Worm (Caenorhabditis elegans) whole organism, L3 larva: ENCODE measurements around the gene srh-80.
A peak's percentile ranks its signal among the peaks of the same experiment; 100 is the strongest.

Source experiments
- R02D3.7 ChIP-seq: fragments of 150-350 bp; optimal IDR thresholded peaks from 2 replicates; lab custom pipeline; 2014; ENCODE audit warnings: missing biosample characterization, missing genetic modification characterization
- ZK546.5 ChIP-seq: sonication (generic microtip); optimal IDR thresholded peaks from 2 replicates; lab custom pipeline; 2017; ENCODE audit warnings: missing biosample characterization, missing genetic modification characterization
- aly-2 ChIP-seq: fragments of 150-350 bp; optimal IDR thresholded peaks from 2 replicates; lab custom pipeline; 2014; ENCODE audit warnings: missing biosample characterization, missing genetic modification characterization
- ceh-16 ChIP-seq: sonication (generic microtip); optimal IDR thresholded peaks from 2 replicates; lab custom pipeline; 2017; ENCODE audit warnings: missing biosample characterization, missing genetic modification characterization
- ceh-9 ChIP-seq: sonication (generic microtip); optimal IDR thresholded peaks from 2 replicates; lab custom pipeline; 2018; ENCODE audit warnings: missing biosample characterization, missing genetic modification characterization
- daf-12 ChIP-seq: fragments of 150-350 bp; optimal IDR thresholded peaks from 2 replicates; lab custom pipeline; 2014; ENCODE audit warnings: missing biosample characterization, missing genetic modification reagents, missing genetic modification characterization
- egl-5 ChIP-seq: fragments of 150-350 bp; optimal IDR thresholded peaks from 2 replicates; lab custom pipeline; 2017; ENCODE audit warnings: missing biosample characterization, missing genetic modification reagents, missing genetic modification characterization, inconsistent platforms
- elt-1 ChIP-seq: fragments of 150-350 bp; optimal IDR thresholded peaks from 2 replicates; lab custom pipeline; 2014; ENCODE audit warnings: missing biosample characterization, missing genetic modification characterization
- elt-2 ChIP-seq: sonication (generic microtip); optimal IDR thresholded peaks from 2 replicates; lab custom pipeline; 2016; ENCODE audit warnings: missing genetic modification reagents, mild to moderate bottlenecking, missing genetic modification characterization, missing compliant biosample characterization
- eor-1 ChIP-seq, 2 experiments: fragments of 150-350 bp; optimal IDR thresholded peaks; 2 replicates each; lab custom pipeline; 2014 to 2018; ENCODE audit warnings: missing biosample characterization in 2 of 2, missing genetic modification characterization in 2 of 2
- fkh-2 ChIP-seq: fragments of 150-350 bp; optimal IDR thresholded peaks from 2 replicates; lab custom pipeline; 2014; ENCODE audit warnings: missing biosample characterization, missing genetic modification reagents, missing genetic modification characterization
- fos-1 ChIP-seq: fragments of 150-350 bp; optimal IDR thresholded peaks from 2 replicates; lab custom pipeline; 2014; ENCODE audit warnings: missing biosample characterization, missing genetic modification characterization
- jun-1 ChIP-seq: fragments of 150-350 bp; optimal IDR thresholded peaks from 2 replicates; lab custom pipeline; 2014; ENCODE audit warnings: missing biosample characterization, missing genetic modification reagents, missing genetic modification characterization
- lin-15B ChIP-seq: fragments of 150-350 bp; optimal IDR thresholded peaks from 2 replicates; lab custom pipeline; 2014; ENCODE audit warnings: missing biosample characterization, missing genetic modification characterization
- lin-39 ChIP-seq: fragments of 150-350 bp; optimal IDR thresholded peaks from 2 replicates; lab custom pipeline; 2018; ENCODE audit warnings: missing biosample characterization, missing genetic modification reagents, missing genetic modification characterization
- lsy-12 ChIP-seq: sonication (generic microtip); optimal IDR thresholded peaks from 2 replicates; lab custom pipeline; 2016; ENCODE audit warnings: mild to moderate bottlenecking, missing genetic modification characterization, missing compliant biosample characterization
- mdl-1 ChIP-seq: fragments of 150-350 bp; optimal IDR thresholded peaks from 2 replicates; lab custom pipeline; 2014; ENCODE audit warnings: missing biosample characterization, missing genetic modification characterization
- mml-1 ChIP-seq: fragments of 150-350 bp; sonication (generic microtip); optimal IDR thresholded peaks from 3 replicates; lab custom pipeline; 2014; ENCODE audit warnings: missing biosample characterization, missing genetic modification characterization
- nfya-1 ChIP-seq: sonication (generic microtip); optimal IDR thresholded peaks from 2 replicates; lab custom pipeline; 2017; ENCODE audit warnings: missing genetic modification characterization, mild to moderate bottlenecking, missing compliant biosample characterization, antibody characterized with exemption, moderate library complexity; ENCODE audit not compliant: insufficient read depth
- nhr-11 ChIP-seq: fragments of 150-350 bp; optimal IDR thresholded peaks from 2 replicates; lab custom pipeline; 2014; ENCODE audit warnings: missing biosample characterization, missing genetic modification characterization
- nhr-12 ChIP-seq: fragments of 150-350 bp; optimal IDR thresholded peaks from 2 replicates; lab custom pipeline; 2014; ENCODE audit warnings: missing biosample characterization, missing genetic modification characterization
- nhr-237 ChIP-seq: fragments of 150-350 bp; optimal IDR thresholded peaks from 2 replicates; lab custom pipeline; 2014; ENCODE audit warnings: missing biosample characterization, missing genetic modification characterization
- nhr-25 ChIP-seq: sonication (generic microtip); optimal IDR thresholded peaks from 2 replicates; lab custom pipeline; 2017; ENCODE audit warnings: missing biosample characterization, missing genetic modification characterization
- nhr-28 ChIP-seq: fragments of 150-350 bp; optimal IDR thresholded peaks from 2 replicates; lab custom pipeline; 2014; ENCODE audit warnings: missing biosample characterization, missing genetic modification characterization
- nhr-67 ChIP-seq: fragments of 150-350 bp; optimal IDR thresholded peaks from 2 replicates; lab custom pipeline; 2014; ENCODE audit warnings: missing biosample characterization, missing genetic modification characterization
- nhr-76 ChIP-seq: fragments of 150-350 bp; sonication (generic microtip); optimal IDR thresholded peaks from 5 replicates; lab custom pipeline; 2014; ENCODE audit warnings: missing biosample characterization, missing genetic modification characterization
- pha-4 ChIP-seq: fragments of 150-350 bp; optimal IDR thresholded peaks from 2 replicates; lab custom pipeline; 2014; ENCODE audit warnings: missing biosample characterization, missing genetic modification reagents, missing genetic modification characterization
- pqm-1 ChIP-seq: fragments of 150-350 bp; optimal IDR thresholded peaks from 2 replicates; lab custom pipeline; 2017; ENCODE audit warnings: missing biosample characterization, missing genetic modification characterization, inconsistent platforms
- sea-2 ChIP-seq: fragments of 150-350 bp; sonication (generic microtip); optimal IDR thresholded peaks from 4 replicates; lab custom pipeline; 2014; ENCODE audit warnings: missing biosample characterization, missing genetic modification reagents, missing genetic modification characterization
- skn-1 ChIP-seq: fragments of 150-350 bp; optimal IDR thresholded peaks from 2 replicates; lab custom pipeline; 2014; ENCODE audit warnings: missing biosample characterization, missing genetic modification characterization
- snpc-4 ChIP-seq: fragments of 150-350 bp; optimal IDR thresholded peaks from 2 replicates; lab custom pipeline; 2014; ENCODE audit warnings: missing biosample characterization, missing genetic modification characterization
- unc-39 ChIP-seq: sonication (generic microtip); optimal IDR thresholded peaks from 4 replicates; lab custom pipeline; 2017; ENCODE audit warnings: missing biosample characterization, missing genetic modification characterization
- unc-62 ChIP-seq: fragments of 150-350 bp; sonication (generic microtip); optimal IDR thresholded peaks from 4 replicates; lab custom pipeline; 2014; ENCODE audit warnings: missing biosample characterization, missing genetic modification reagents, missing genetic modification characterization
- zag-1 ChIP-seq: fragments of 150-350 bp; optimal IDR thresholded peaks from 2 replicates; lab custom pipeline; 2014; ENCODE audit warnings: missing biosample characterization, missing genetic modification characterization

Gene srh-80

ce11 chrV:189436-189835 is 30.3 kb upstream of the srh-80 start:
- TF ChIP-seq nhr-67 (tag; lab: Kevin White, UChicago) (no peak), nhr-12 (tag; lab: Kevin White, UChicago) (no peak), lin-15B (no peak), daf-12 (tag; lab: Kevin White, UChicago) (no peak), lin-39 (tag; lab: Kevin White, UChicago) (no peak), mdl-1 (tag; lab: Kevin White, UChicago) (no peak)
- TF ChIP-seq, all 47 proteins: peak for 0

ce11 chrV:194760-195159 is 25.0 kb upstream of the srh-80 start:
- TF ChIP-seq ceh-9 (tag; lab: Kevin White, UChicago) (no peak), elt-1 (tag; lab: Kevin White, UChicago) (no peak), nhr-28 (tag; lab: Kevin White, UChicago) (no peak), pqm-1 (tag; lab: Kevin White, UChicago) (no peak), nhr-11 (tag; lab: Kevin White, UChicago) (no peak), sea-2 (no peak), egl-5 (tag; lab: Kevin White, UChicago) (no peak), fos-1 (tag; lab: Kevin White, UChicago) (no peak), lin-39 (tag; lab: Kevin White, UChicago) (no peak), lsy-12 (tag; lab: Kevin White, UChicago) (no peak)

- no peak for TF ChIP-seq elt-1 (tag; lab: Kevin White, UChicago)
- TF ChIP-seq zag-1 (tag; lab: Kevin White, UChicago) = no peak
- TF ChIP-seq aly-2 (tag; lab: Kevin White, UChicago) = no peak
- no peak for TF ChIP-seq ceh-16 (tag; lab: Kevin White, UChicago)
- TF ChIP-seq nhr-25 (tag; lab: Kevin White, UChicago) = no peak
- no peak for TF ChIP-seq snpc-4 (tag; lab: Kevin White, UChicago)
- TF ChIP-seq unc-39 (tag; lab: Kevin White, UChicago) = no peak
- no peak for TF ChIP-seq nhr-76 (tag; lab: Kevin White, UChicago)
- no peak for TF ChIP-seq eor-1 (tag; optimal IDR thresholded peaks at IDR 0.05; lab: Kevin White, UChicago)
- TF ChIP-seq lsy-12 (tag; lab: Kevin White, UChicago) = no peak
- TF ChIP-seq fos-1 (tag; lab: Kevin White, UChicago) = no peak
- no peak for TF ChIP-seq elt-2 (tag; lab: Kevin White, UChicago)
- no peak for TF ChIP-seq lin-39 (tag; lab: Kevin White, UChicago)
- no peak for TF ChIP-seq mml-1 (tag; lab: Kevin White, UChicago)
- TF ChIP-seq nhr-12 (tag; lab: Kevin White, UChicago) = no peak
- TF ChIP-seq skn-1 = no peak
- TF ChIP-seq fkh-2 (tag; lab: Kevin White, UChicago) = no peak
- TF ChIP-seq unc-62 (GFP tag; lab: Kevin White, UChicago) = no peak
- TF ChIP-seq ZK546.5 (tag; lab: Kevin White, UChicago) = no peak
- no peak for TF ChIP-seq nhr-237 (tag; lab: Kevin White, UChicago)
Measured at ce11 chrV:201300-201699, 18.4 kb upstream of the srh-80 start, which contains the start of gene trpp-1. trpp-1 (plus strand) TSS chrV:201600.

ce11 chrV:203855-204432 is 15.8 kb upstream of the srh-80 start, which contains the start of gene lec-12:
lec-12 (plus strand) TSS chrV:204382.
- TF ChIP-seq nhr-237 (tag; lab: Kevin White, UChicago) (no peak), elt-2 (tag; lab: Kevin White, UChicago) (peak; percentile 13), R02D3.7 (no peak), lsy-12 (tag; lab: Kevin White, UChicago) (no peak), jun-1 (tag; lab: Kevin White, UChicago) (peak; percentile 22), pha-4 (tag; lab: Kevin White, UChicago) (peak; percentile 95), nfya-1 (tag; lab: Kevin White, UChicago) (peak; percentile 33), pqm-1 (tag; lab: Kevin White, UChicago) (peak; percentile 23), aly-2 (tag; lab: Kevin White, UChicago) (no peak)
